Fruit fly (Drosophila melanogaster) whole organism, adult: ENCODE results near the gene Ssb-c31a.
A peak's percentile ranks its signal among the peaks of the same experiment; 100 is the strongest.

Source experiments
- CG11617 ChIP-seq: fragments of 200-800 bp; sonication (Bioruptor generic); optimal IDR thresholded peaks from 2 replicates; lab custom pipeline; 2017; ENCODE audit warnings: mild to moderate bottlenecking, missing biosample characterization, missing genetic modification reagents, missing genetic modification characterization
- CG12768 ChIP-seq: fragments of 200-800 bp; sonication (Bioruptor generic); optimal IDR thresholded peaks from 2 replicates; lab custom pipeline; 2017; ENCODE audit warnings: missing biosample characterization, missing genetic modification characterization, mild to moderate bottlenecking, moderate library complexity, missing genetic modification reagents
- CG14711 ChIP-seq: fragments of 200-800 bp; sonication (Bioruptor generic); optimal IDR thresholded peaks from 2 replicates; lab custom pipeline; 2018; ENCODE audit warnings: missing biosample characterization, mild to moderate bottlenecking, missing genetic modification characterization, moderate library complexity
- CG1620 ChIP-seq: fragments of 200-800 bp; sonication (Bioruptor generic); optimal IDR thresholded peaks from 2 replicates; lab custom pipeline; 2016; ENCODE audit warnings: missing biosample characterization, missing genetic modification characterization
- CG33017 ChIP-seq: fragments of 200-800 bp; sonication (Bioruptor generic); optimal IDR thresholded peaks from 2 replicates; lab custom pipeline; 2018; ENCODE audit warnings: missing biosample characterization, mild to moderate bottlenecking, missing genetic modification characterization, moderate library complexity
- CG5204 ChIP-seq: fragments of 200-800 bp; sonication (Bioruptor generic); optimal IDR thresholded peaks from 2 replicates; lab custom pipeline; 2016; ENCODE audit warnings: missing biosample characterization, missing genetic modification characterization
- CG7045 ChIP-seq: fragments of 200-800 bp; sonication (Bioruptor generic); optimal IDR thresholded peaks from 2 replicates; lab custom pipeline; 2017; ENCODE audit warnings: missing biosample characterization, mild to moderate bottlenecking, missing genetic modification characterization
- CG7101 ChIP-seq: fragments of 200-800 bp; sonication (Bioruptor generic); optimal IDR thresholded peaks from 2 replicates; lab custom pipeline; 2018; ENCODE audit warnings: missing biosample characterization, mild to moderate bottlenecking, missing genetic modification characterization, moderate library complexity
- Clk ChIP-seq: fragments of 200-800 bp; sonication (Bioruptor generic); optimal IDR thresholded peaks from 2 replicates; lab custom pipeline; 2017; ENCODE audit warnings: missing biosample characterization, missing genetic modification characterization
- Crg-1 ChIP-seq: fragments of 200-800 bp; sonication (Bioruptor generic); optimal IDR thresholded peaks from 2 replicates; lab custom pipeline; 2016; ENCODE audit warnings: missing biosample characterization, missing genetic modification characterization
- Hr96 ChIP-seq: fragments of 200-800 bp; sonication (Bioruptor generic); optimal IDR thresholded peaks from 2 replicates; lab custom pipeline; 2016; ENCODE audit warnings: missing biosample characterization, missing genetic modification characterization
- Mnt ChIP-seq: fragments of 200-800 bp; sonication (Bioruptor generic); optimal IDR thresholded peaks from 2 replicates; lab custom pipeline; 2016; ENCODE audit warnings: missing biosample characterization, mild to moderate bottlenecking, missing genetic modification characterization
- bab1 ChIP-seq: fragments of 200-800 bp; sonication (Bioruptor generic); optimal IDR thresholded peaks from 3 replicates; lab custom pipeline; 2019; ENCODE audit warnings: missing biosample characterization, mild to moderate bottlenecking, missing genetic modification characterization, moderate library complexity
- cic ChIP-seq: fragments of 200-800 bp; sonication (Bioruptor generic); optimal IDR thresholded peaks from 2 replicates; lab custom pipeline; 2017; ENCODE audit warnings: missing biosample characterization, mild to moderate bottlenecking, missing genetic modification characterization, moderate library complexity
- cnc ChIP-seq, 2 experiments: fragments of >200 bp; optimal IDR thresholded peaks; 2 replicates each; lab custom pipeline; 2017
- kay ChIP-seq: fragments of 200-800 bp; sonication (Bioruptor generic); peaks from one replicate; lab custom pipeline; 2016; ENCODE audit warnings: missing biosample characterization, missing genetic modification characterization, borderline replicate concordance
- ovo ChIP-seq: fragments of 200-800 bp; sonication (Bioruptor generic); optimal IDR thresholded peaks from 2 replicates; lab custom pipeline; 2016; ENCODE audit warnings: missing biosample characterization, missing genetic modification characterization
- pad ChIP-seq: fragments of 200-800 bp; sonication (Bioruptor generic); optimal IDR thresholded peaks from 3 replicates; lab custom pipeline; 2017; ENCODE audit warnings: missing biosample characterization, missing genetic modification characterization, mild to moderate bottlenecking, moderate library complexity, missing genetic modification reagents
- tj ChIP-seq: fragments of 200-800 bp; sonication (Bioruptor generic); optimal IDR thresholded peaks from 3 replicates; lab custom pipeline; 2017; ENCODE audit warnings: missing biosample characterization, mild to moderate bottlenecking, missing genetic modification characterization, moderate library complexity
- toe ChIP-seq: fragments of 200-800 bp; sonication (Bioruptor generic); optimal IDR thresholded peaks from 2 replicates; lab custom pipeline; 2016; ENCODE audit warnings: missing biosample characterization, missing genetic modification characterization

Gene Ssb-c31a

dm6 chr2L:8230255-8230654, 19.1 kb downstream of the Ssb-c31a start:
- TF ChIP-seq kay (GFP tag; lab: Kevin White, UChicago): peak; percentile 78
- TF ChIP-seq cnc (optimal IDR thresholded peaks at IDR 0.05; lab: Kevin White, UChicago): no peak

dm6 chr2L:8232389-8232788, 21.2 kb downstream of the Ssb-c31a start:
- TF ChIP-seq kay (GFP tag; lab: Kevin White, UChicago) (no peak), CG1620 (no peak), cic (no peak), Hr96 (no peak), CG33017 (tag; lab: Kevin White, UChicago) (no peak), bab1 (GFP tag; lab: Kevin White, UChicago) (no peak), tj (GFP tag; lab: Kevin White, UChicago) (no peak), CG14711 (tag; lab: Kevin White, UChicago) (no peak), CG5204 (GFP tag; lab: Kevin White, UChicago) (no peak), toe (GFP tag; lab: Kevin White, UChicago) (no peak), CG7101 (tag; lab: Kevin White, UChicago) (no peak), pad (GFP tag; lab: Kevin White, UChicago) (no peak)

dm6 chr2L:8233571-8233970, 22.4 kb downstream of the Ssb-c31a start:
- TF ChIP-seq CG7101 (tag; lab: Kevin White, UChicago): peak; percentile 59
- TF ChIP-seq cnc (optimal IDR thresholded peaks at IDR 0.05; lab: Kevin White, UChicago): no peak
- no peak for TF ChIP-seq pad (GFP tag; lab: Kevin White, UChicago)
- peak; percentile 96 for TF ChIP-seq cic
- TF ChIP-seq Mnt: peak; percentile 10
- TF ChIP-seq Clk (GFP tag; lab: Kevin White, UChicago): no peak
- TF ChIP-seq CG14711 (tag; lab: Kevin White, UChicago): no peak
- TF ChIP-seq kay (GFP tag; lab: Kevin White, UChicago): peak; percentile 90
- peak; percentile 59 for TF ChIP-seq CG11617 (GFP tag; lab: Kevin White, UChicago)
- no peak for TF ChIP-seq CG5204 (GFP tag; lab: Kevin White, UChicago)
- TF ChIP-seq CG7045: peak; percentile 70
- TF ChIP-seq tj (GFP tag; lab: Kevin White, UChicago): peak; percentile 53
- TF ChIP-seq bab1 (GFP tag; lab: Kevin White, UChicago): no peak
- TF ChIP-seq CG12768 (GFP tag; lab: Kevin White, UChicago): peak; percentile 51
- no peak for TF ChIP-seq Hr96
- TF ChIP-seq CG33017 (tag; lab: Kevin White, UChicago): peak; percentile 60
- TF ChIP-seq ovo (GFP tag; lab: Kevin White, UChicago): peak; percentile 53

- no peak for TF ChIP-seq CG11617 (GFP tag; lab: Kevin White, UChicago)
- no peak for TF ChIP-seq pad (GFP tag; lab: Kevin White, UChicago)
- TF ChIP-seq CG33017 (tag; lab: Kevin White, UChicago): no peak
- no peak for TF ChIP-seq Hr96
- no peak for TF ChIP-seq CG5204 (GFP tag; lab: Kevin White, UChicago)
- no peak for TF ChIP-seq Mnt
- peak; percentile 88 for TF ChIP-seq kay (GFP tag; lab: Kevin White, UChicago)
- peak; percentile 67 for TF ChIP-seq cic
- TF ChIP-seq CG14711 (tag; lab: Kevin White, UChicago): no peak
- TF ChIP-seq ovo (GFP tag; lab: Kevin White, UChicago): no peak
- TF ChIP-seq CG7045: no peak
- peak; percentile 57 for TF ChIP-seq CG12768 (GFP tag; lab: Kevin White, UChicago)
- TF ChIP-seq bab1 (GFP tag; lab: Kevin White, UChicago): no peak
- TF ChIP-seq cnc (optimal IDR thresholded peaks at IDR 0.05; lab: Kevin White, UChicago): no peak
- TF ChIP-seq Clk (GFP tag; lab: Kevin White, UChicago): no peak
Observed at dm6 chr2L:8239032-8239650, 28.0 kb downstream of the Ssb-c31a start.

dm6 chr2L:8239712-8240245, 28.6 kb downstream of the Ssb-c31a start, which contains the start of gene Pvr:
Pvr (minus strand) TSS chr2L:8239878.
- TF ChIP-seq ovo (GFP tag; lab: Kevin White, UChicago): peak; percentile 30
- TF ChIP-seq kay (GFP tag; lab: Kevin White, UChicago): no peak
- TF ChIP-seq CG7045: peak; percentile 10
- no peak for TF ChIP-seq Hr96
- peak; percentile 58 for TF ChIP-seq bab1 (GFP tag; lab: Kevin White, UChicago)
- TF ChIP-seq Mnt: no peak
- TF ChIP-seq cic: peak; percentile 4
- TF ChIP-seq CG5204 (GFP tag; lab: Kevin White, UChicago): peak; percentile 36
- peak; percentile 16 for TF ChIP-seq CG1620
- no peak for TF ChIP-seq pad (GFP tag; lab: Kevin White, UChicago)
- no peak for TF ChIP-seq Clk (GFP tag; lab: Kevin White, UChicago)
- no peak for TF ChIP-seq CG33017 (tag; lab: Kevin White, UChicago)
- no peak for TF ChIP-seq CG7101 (tag; lab: Kevin White, UChicago)
- peak; percentile 98 for TF ChIP-seq tj (GFP tag; lab: Kevin White, UChicago)
- TF ChIP-seq cnc (optimal IDR thresholded peaks at IDR 0.05; lab: Kevin White, UChicago): no peak
- no peak for TF ChIP-seq CG11617 (GFP tag; lab: Kevin White, UChicago)
- TF ChIP-seq toe (GFP tag; lab: Kevin White, UChicago): no peak
- no peak for TF ChIP-seq Crg-1 (GFP tag; lab: Kevin White, UChicago)
- TF ChIP-seq CG12768 (GFP tag; lab: Kevin White, UChicago): no peak
- no peak for TF ChIP-seq CG14711 (tag; lab: Kevin White, UChicago)

- TF ChIP-seq ovo (GFP tag; lab: Kevin White, UChicago) (no peak), CG14711 (tag; lab: Kevin White, UChicago) (no peak), CG7045 (no peak), CG7101 (tag; lab: Kevin White, UChicago) (no peak), pad (GFP tag; lab: Kevin White, UChicago) (no peak), Clk (GFP tag; lab: Kevin White, UChicago) (no peak)
Observed at dm6 chr2L:8241700-8242099, 30.6 kb downstream of the Ssb-c31a start, which contains the start of gene Spn28F. Spn28F (minus strand) TSS chr2L:8241800.
